Worm (Caenorhabditis elegans) whole organism, L3 larva: Measurements from ENCODE around the gene fars-3.

Source experiments
- ama-1 ChIP-seq: fragments of 150-350 bp; optimal IDR thresholded peaks from 2 replicates; lab custom pipeline; 2018
- ceh-16 ChIP-seq: sonication (generic microtip); optimal IDR thresholded peaks from 2 replicates; lab custom pipeline; 2017; ENCODE audit warnings: missing biosample characterization, missing genetic modification characterization
- ceh-28 ChIP-seq: fragments of 150-350 bp; optimal IDR thresholded peaks from 2 replicates; lab custom pipeline; 2014; ENCODE audit warnings: missing biosample characterization, missing genetic modification reagents, missing genetic modification characterization
- ceh-9 ChIP-seq: sonication (generic microtip); optimal IDR thresholded peaks from 2 replicates; lab custom pipeline; 2018; ENCODE audit warnings: missing biosample characterization, missing genetic modification characterization
- daf-12 ChIP-seq: fragments of 150-350 bp; optimal IDR thresholded peaks from 2 replicates; lab custom pipeline; 2014; ENCODE audit warnings: missing biosample characterization, missing genetic modification reagents, missing genetic modification characterization
- egl-27 ChIP-seq: sonication (generic microtip); optimal IDR thresholded peaks from 4 replicates; lab custom pipeline; 2017; ENCODE audit warnings: missing biosample characterization, missing genetic modification reagents, missing genetic modification characterization
- elt-3 ChIP-seq, 3 experiments: fragments of 150-350 bp in 1 of 3; sonication (generic microtip) in 2 of 3; optimal IDR thresholded peaks; 2 replicates in 2 of 3; 4 replicates in 1 of 3; lab custom pipeline; 2014 to 2017; ENCODE audit warnings: missing biosample characterization in 3 of 3, missing genetic modification characterization in 3 of 3
- fkh-2 ChIP-seq: fragments of 150-350 bp; optimal IDR thresholded peaks from 2 replicates; lab custom pipeline; 2014; ENCODE audit warnings: missing biosample characterization, missing genetic modification reagents, missing genetic modification characterization
- jun-1 ChIP-seq: fragments of 150-350 bp; optimal IDR thresholded peaks from 2 replicates; lab custom pipeline; 2014; ENCODE audit warnings: missing biosample characterization, missing genetic modification reagents, missing genetic modification characterization
- lin-39 ChIP-seq: fragments of 150-350 bp; optimal IDR thresholded peaks from 2 replicates; lab custom pipeline; 2018; ENCODE audit warnings: missing biosample characterization, missing genetic modification reagents, missing genetic modification characterization
- lsy-12 ChIP-seq: sonication (generic microtip); optimal IDR thresholded peaks from 2 replicates; lab custom pipeline; 2016; ENCODE audit warnings: mild to moderate bottlenecking, missing genetic modification characterization, missing compliant biosample characterization
- mdl-1 ChIP-seq: fragments of 150-350 bp; optimal IDR thresholded peaks from 2 replicates; lab custom pipeline; 2014; ENCODE audit warnings: missing biosample characterization, missing genetic modification characterization
- mml-1 ChIP-seq: fragments of 150-350 bp; sonication (generic microtip); optimal IDR thresholded peaks from 3 replicates; lab custom pipeline; 2014; ENCODE audit warnings: missing biosample characterization, missing genetic modification characterization
- nfya-1 ChIP-seq: sonication (generic microtip); optimal IDR thresholded peaks from 2 replicates; lab custom pipeline; 2017; ENCODE audit warnings: missing genetic modification characterization, mild to moderate bottlenecking, missing compliant biosample characterization, antibody characterized with exemption, moderate library complexity; ENCODE audit not compliant: insufficient read depth
- nhr-11 ChIP-seq: fragments of 150-350 bp; optimal IDR thresholded peaks from 2 replicates; lab custom pipeline; 2014; ENCODE audit warnings: missing biosample characterization, missing genetic modification characterization
- nhr-12 ChIP-seq: fragments of 150-350 bp; optimal IDR thresholded peaks from 2 replicates; lab custom pipeline; 2014; ENCODE audit warnings: missing biosample characterization, missing genetic modification characterization
- nhr-23 ChIP-seq: fragments of 150-350 bp; optimal IDR thresholded peaks from 2 replicates; lab custom pipeline; 2014; ENCODE audit warnings: missing biosample characterization, missing genetic modification reagents, missing genetic modification characterization
- nhr-25 ChIP-seq: sonication (generic microtip); optimal IDR thresholded peaks from 2 replicates; lab custom pipeline; 2017; ENCODE audit warnings: missing biosample characterization, missing genetic modification characterization
- nhr-43 ChIP-seq: sonication (generic microtip); optimal IDR thresholded peaks from 2 replicates; lab custom pipeline; 2016; ENCODE audit warnings: mild to moderate bottlenecking, missing genetic modification characterization, missing compliant biosample characterization; ENCODE audit not compliant: poor library complexity, severe bottlenecking
- nhr-76 ChIP-seq: fragments of 150-350 bp; sonication (generic microtip); optimal IDR thresholded peaks from 5 replicates; lab custom pipeline; 2014; ENCODE audit warnings: missing biosample characterization, missing genetic modification characterization
- pha-4 ChIP-seq: fragments of 150-350 bp; optimal IDR thresholded peaks from 2 replicates; lab custom pipeline; 2014; ENCODE audit warnings: missing biosample characterization, missing genetic modification reagents, missing genetic modification characterization
- pqm-1 ChIP-seq: fragments of 150-350 bp; optimal IDR thresholded peaks from 2 replicates; lab custom pipeline; 2017; ENCODE audit warnings: missing biosample characterization, missing genetic modification characterization, inconsistent platforms
- skn-1 ChIP-seq: fragments of 150-350 bp; optimal IDR thresholded peaks from 2 replicates; lab custom pipeline; 2014; ENCODE audit warnings: missing biosample characterization, missing genetic modification characterization
- snpc-4 ChIP-seq: fragments of 150-350 bp; optimal IDR thresholded peaks from 2 replicates; lab custom pipeline; 2014; ENCODE audit warnings: missing biosample characterization, missing genetic modification characterization
- tbx-2 ChIP-seq: sonication (generic microtip); optimal IDR thresholded peaks from 2 replicates; lab custom pipeline; 2016; ENCODE audit warnings: mild to moderate bottlenecking, missing genetic modification characterization, missing compliant biosample characterization
- unc-39 ChIP-seq: sonication (generic microtip); optimal IDR thresholded peaks from 4 replicates; lab custom pipeline; 2017; ENCODE audit warnings: missing biosample characterization, missing genetic modification characterization
- zag-1 ChIP-seq: fragments of 150-350 bp; optimal IDR thresholded peaks from 2 replicates; lab custom pipeline; 2014; ENCODE audit warnings: missing biosample characterization, missing genetic modification characterization

Gene fars-3

ce11 chrII:8442717-8443223 lies 21.9 kb upstream of the fars-3 start, which contains the start of gene eif-3.G:
Gene eif-3.G, plus strand, starts transcription at chrII:8442767.
- no peak for TF ChIP-seq ceh-28 (tag; lab: Kevin White, UChicago)
- no peak for TF ChIP-seq fkh-2 (tag; lab: Kevin White, UChicago)

DNA sequence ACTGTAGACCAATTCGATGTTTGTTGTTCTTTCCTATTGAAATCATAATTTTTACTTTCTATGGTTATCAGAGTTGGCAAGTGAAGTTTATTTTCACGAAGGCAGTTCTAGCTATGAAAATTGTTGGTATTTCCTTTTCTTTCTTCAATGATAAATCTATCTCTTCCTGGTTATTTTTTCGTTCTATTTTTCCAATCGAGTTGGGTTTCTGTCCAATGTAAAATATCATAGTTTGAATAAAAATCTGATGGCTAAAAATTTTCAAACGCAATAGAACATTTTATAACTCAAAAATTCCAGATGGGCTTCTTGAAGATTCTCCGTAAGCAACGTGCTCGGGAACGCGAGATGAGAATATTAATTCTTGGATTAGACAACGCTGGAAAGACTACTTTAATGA lies 20.6 kb upstream of the fars-3 start, which contains the start of gene evl-20:
Gene evl-20, plus strand, starts transcription at position 301 of the 400 bp plus-strand sequence.
- no peak for TF ChIP-seq skn-1 (tag; lab: Kevin White, UChicago)
- TF ChIP-seq nhr-11 (tag; lab: Kevin White, UChicago), result no peak
- no peak for TF ChIP-seq elt-3 (tag; optimal IDR thresholded peaks at IDR 0.05; lab: Kevin White, UChicago)
- no peak for TF ChIP-seq nhr-76 (tag; lab: Kevin White, UChicago)
- no peak for TF ChIP-seq snpc-4 (tag; lab: Kevin White, UChicago)
- TF ChIP-seq nhr-23 (tag; lab: Kevin White, UChicago), result no peak
- TF ChIP-seq mdl-1 (tag; lab: Kevin White, UChicago), result no peak
- no peak for TF ChIP-seq daf-12 (tag; lab: Kevin White, UChicago)

DNA sequence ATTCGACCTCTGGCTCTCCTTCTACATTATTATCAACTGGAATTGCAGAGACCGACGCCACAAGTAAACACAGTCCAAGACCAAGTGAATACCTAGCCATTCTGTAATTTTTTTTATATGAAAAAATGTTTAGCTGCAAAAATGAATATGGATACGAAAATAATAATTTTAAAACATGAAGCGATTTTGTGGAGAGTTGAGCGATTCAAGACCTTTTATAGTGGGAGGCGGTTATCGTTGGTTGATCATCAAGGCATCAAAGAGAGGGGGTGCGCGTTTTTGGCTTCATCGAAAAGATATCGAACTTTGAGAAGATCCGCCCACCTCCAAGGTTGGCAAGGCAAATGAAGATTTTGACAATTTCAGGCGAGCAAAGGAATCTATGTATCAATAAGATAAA lies 17.9 kb upstream of the fars-3 start, which contains the start of gene cut-3:
Gene cut-3, minus strand, starts transcription at position 101 of the 400 bp plus-strand sequence.
- no peak for TF ChIP-seq nhr-25 (tag; lab: Kevin White, UChicago)
- no peak for TF ChIP-seq egl-27 (tag; lab: Kevin White, UChicago)
- TF ChIP-seq lsy-12 (tag; lab: Kevin White, UChicago), result no peak
- TF ChIP-seq jun-1 (tag; lab: Kevin White, UChicago), result no peak
- no peak for TF ChIP-seq nhr-11 (tag; lab: Kevin White, UChicago)
- no peak for TF ChIP-seq mml-1 (tag; lab: Kevin White, UChicago)
- no peak for TF ChIP-seq ceh-9 (tag; lab: Kevin White, UChicago)
- TF ChIP-seq, all 47 proteins: peak for 0

- TF ChIP-seq pqm-1 (tag; lab: Kevin White, UChicago), result peak; percentile 30
- TF ChIP-seq ama-1 (lab: Kevin White, UChicago), result no peak
- TF ChIP-seq jun-1 (tag; lab: Kevin White, UChicago), result peak; percentile 12
- no peak for TF ChIP-seq nfya-1 (tag; lab: Kevin White, UChicago)
- no peak for TF ChIP-seq ceh-28 (tag; lab: Kevin White, UChicago)
- TF ChIP-seq pha-4, result peak; percentile 55
- no peak for TF ChIP-seq snpc-4 (tag; lab: Kevin White, UChicago)
- no peak for TF ChIP-seq mdl-1 (tag; lab: Kevin White, UChicago)
- no peak for TF ChIP-seq nhr-43 (tag; lab: Kevin White, UChicago)
- TF ChIP-seq ceh-16, result no peak
- TF ChIP-seq, all 47 proteins: peak for 3
Measured at ce11 chrII:8449660-8450118, 15.0 kb upstream of the fars-3 start, which contains the start of gene F22B5.4. Gene F22B5.4, plus strand, starts transcription at chrII:8449710.

DNA sequence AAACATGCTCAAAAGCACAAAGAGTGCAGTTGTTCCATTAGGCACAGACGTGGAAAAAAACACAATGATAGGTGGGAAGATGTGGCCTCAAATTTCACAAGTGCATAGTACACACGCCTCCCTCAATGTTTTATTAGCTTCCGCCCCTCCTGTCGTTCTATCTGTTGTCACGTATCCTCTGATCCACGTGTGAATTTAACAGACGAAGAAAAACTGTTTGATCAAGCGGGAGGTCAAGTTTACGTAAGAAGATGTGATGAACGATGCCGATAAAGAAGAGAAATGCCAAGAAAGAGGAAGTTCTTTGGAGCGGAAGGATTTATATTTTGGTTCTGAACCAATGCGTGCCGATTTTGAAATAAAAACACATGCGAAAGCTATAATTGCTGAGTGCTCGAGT lies 13.9 kb upstream of the fars-3 start:
- TF ChIP-seq lsy-12 (tag; lab: Kevin White, UChicago) (no peak), nfya-1 (tag; lab: Kevin White, UChicago) (no peak), pha-4 (peak; percentile 10), nhr-25 (tag; lab: Kevin White, UChicago) (no peak)
- TF ChIP-seq, all 47 proteins: peak for 1

- TF ChIP-seq lin-39 (tag; lab: Kevin White, UChicago) (peak; percentile 90), pha-4 (peak; percentile 73), unc-39 (tag; lab: Kevin White, UChicago) (no peak)
Measured at ce11 chrII:8451425-8451824, 13.2 kb upstream of the fars-3 start.

ce11 chrII:8454513-8454912 lies 10.1 kb upstream of the fars-3 start, which contains the start of gene F22B5.5:
Gene F22B5.5, minus strand, starts transcription at chrII:8454613.
- TF ChIP-seq ama-1 (lab: Kevin White, UChicago), result no peak
- no peak for TF ChIP-seq daf-12 (tag; lab: Kevin White, UChicago)
- no peak for TF ChIP-seq mml-1 (tag; lab: Kevin White, UChicago)
- no peak for TF ChIP-seq nhr-23 (tag; lab: Kevin White, UChicago)
- TF ChIP-seq zag-1, result no peak
- no peak for TF ChIP-seq nhr-12
- no peak for TF ChIP-seq tbx-2 (tag; lab: Kevin White, UChicago)
- TF ChIP-seq snpc-4 (tag; lab: Kevin White, UChicago), result no peak
- TF ChIP-seq ceh-28 (tag; lab: Kevin White, UChicago), result no peak
